Fruit fly (Drosophila melanogaster) whole organism, embryonic: ENCODE measurements around the gene et.

ENCODE experiments used
- BEAF-32 ChIP-seq: fragments of 200-800 bp; sonication (Bioruptor generic); optimal IDR thresholded peaks from 3 replicates; lab custom pipeline; 2017; ENCODE audit warnings: missing biosample characterization, missing genetic modification characterization, mild to moderate bottlenecking, moderate library complexity, missing genetic modification reagents
- CG10267 ChIP-seq: fragments of 200-800 bp; sonication (Bioruptor generic); optimal IDR thresholded peaks from 2 replicates; lab custom pipeline; 2018; ENCODE audit warnings: missing biosample characterization, mild to moderate bottlenecking, missing genetic modification characterization, moderate library complexity
- CG12236 ChIP-seq: fragments of 200-800 bp; sonication (Bioruptor generic); optimal IDR thresholded peaks from 2 replicates; lab custom pipeline; 2016; ENCODE audit warnings: missing biosample characterization, missing genetic modification characterization
- CG12391 ChIP-seq: fragments of 200-800 bp; sonication (Bioruptor generic); optimal IDR thresholded peaks from 3 replicates; lab custom pipeline; 2018; ENCODE audit warnings: missing biosample characterization, mild to moderate bottlenecking, missing genetic modification characterization, moderate library complexity
- CG12659 ChIP-seq: fragments of 200-800 bp; sonication (Bioruptor generic); optimal IDR thresholded peaks from 3 replicates; lab custom pipeline; 2017; ENCODE audit warnings: mild to moderate bottlenecking, missing biosample characterization, missing genetic modification reagents, missing genetic modification characterization
- CG14710 ChIP-seq: fragments of 200-800 bp; sonication (Bioruptor generic); optimal IDR thresholded peaks from 3 replicates; lab custom pipeline; 2019; ENCODE audit warnings: missing biosample characterization, mild to moderate bottlenecking, missing genetic modification characterization, moderate library complexity
- CG1603 ChIP-seq: fragments of 200-800 bp; sonication (Bioruptor generic); optimal IDR thresholded peaks from 2 replicates; lab custom pipeline; 2019; ENCODE audit warnings: missing biosample characterization, mild to moderate bottlenecking, missing genetic modification characterization, moderate library complexity
- CG16813 ChIP-seq: fragments of 200-800 bp; sonication (Bioruptor generic); IDR thresholded peaks from 3 replicates; pipeline ENCODE4 v1.3.6; 2022; ENCODE audit warnings: missing biosample characterization, missing genetic modification characterization; ENCODE audit not compliant: partially characterized antibody
- CG3838 ChIP-seq: fragments of 200-800 bp; sonication (Bioruptor generic); optimal IDR thresholded peaks from 3 replicates; lab custom pipeline; 2016; ENCODE audit warnings: missing biosample characterization, missing genetic modification characterization
- CG3847 ChIP-seq: fragments of 200-800 bp; sonication (Bioruptor generic); IDR thresholded peaks from 2 replicates; pipeline ENCODE4 v1.3.6; 2022; ENCODE audit warnings: missing biosample characterization, missing genetic modification characterization
- CG4360 ChIP-seq: fragments of 200-800 bp; sonication (Bioruptor generic); IDR thresholded peaks from 2 replicates; pipeline ENCODE4 v1.3.6; 2022; ENCODE audit warnings: missing biosample characterization, missing genetic modification characterization
- CG4617 ChIP-seq: fragments of 200-800 bp; sonication (Bioruptor generic); optimal IDR thresholded peaks from 3 replicates; lab custom pipeline; 2016; ENCODE audit warnings: missing biosample characterization, missing genetic modification characterization, borderline replicate concordance
- CG6791 ChIP-seq: fragments of 200-800 bp; sonication (Bioruptor generic); IDR thresholded peaks from 3 replicates; pipeline ENCODE4 v1.3.6; 2022; ENCODE audit warnings: missing biosample characterization, missing genetic modification characterization; ENCODE audit not compliant: partially characterized antibody
- CG7357 ChIP-seq: fragments of 200-800 bp; sonication (Bioruptor generic); IDR thresholded peaks from 3 replicates; pipeline ENCODE4 v1.3.6; 2022; ENCODE audit warnings: missing biosample characterization, missing genetic modification characterization
- CG7745 ChIP-seq: fragments of 200-800 bp; sonication (Bioruptor generic); optimal IDR thresholded peaks from 2 replicates; lab custom pipeline; 2018; ENCODE audit warnings: missing biosample characterization, mild to moderate bottlenecking, missing genetic modification characterization, moderate library complexity
- CoRest ChIP-seq: fragments of 200-800 bp; sonication (Bioruptor generic); optimal IDR thresholded peaks from 3 replicates; lab custom pipeline; 2018; ENCODE audit warnings: missing biosample characterization, mild to moderate bottlenecking, missing genetic modification characterization, moderate library complexity
- E2f2 ChIP-seq: fragments of 200-800 bp; sonication (Bioruptor generic); IDR thresholded peaks from 2 replicates; pipeline ENCODE4 v1.3.6; 2022; ENCODE audit warnings: missing biosample characterization, missing genetic modification characterization
- Hsf ChIP-seq: fragments of 200-800 bp; sonication (Bioruptor generic); optimal IDR thresholded peaks from 3 replicates; lab custom pipeline; 2016; ENCODE audit warnings: missing biosample characterization, missing genetic modification characterization
- Lpt ChIP-seq: fragments of >200 bp; optimal IDR thresholded peaks from 2 replicates; lab custom pipeline; 2018; ENCODE audit warnings: missing biosample characterization, missing genetic modification characterization
- MBD-R2 ChIP-seq: fragments of 200-800 bp; sonication (Bioruptor generic); IDR thresholded peaks from 2 replicates; pipeline ENCODE4 v1.3.6; 2022; ENCODE audit warnings: missing biosample characterization, missing genetic modification characterization
- Med ChIP-seq: fragments of 200-800 bp; sonication (Bioruptor generic); peaks from one replicate; lab custom pipeline; 2016; ENCODE audit warnings: missing biosample characterization, missing genetic modification characterization, mild to moderate bottlenecking, inconsistent platforms, moderate library complexity
- Meics ChIP-seq: fragments of 200-800 bp; sonication (Bioruptor generic); optimal IDR thresholded peaks from 2 replicates; lab custom pipeline; 2017; ENCODE audit warnings: missing biosample characterization, mild to moderate bottlenecking, missing genetic modification characterization
- Optix ChIP-seq: fragments of 200-800 bp; sonication (Bioruptor generic); IDR thresholded peaks from 3 replicates; pipeline ENCODE4 v1.3.6; 2022; ENCODE audit warnings: missing biosample characterization, missing genetic modification characterization
- Side ChIP-seq: fragments of 200-800 bp; sonication (Bioruptor generic); optimal IDR thresholded peaks from 2 replicates; lab custom pipeline; 2016; ENCODE audit warnings: missing biosample characterization, missing genetic modification characterization
- Sry-β ChIP-seq: fragments of 200-800 bp; sonication (Bioruptor generic); optimal IDR thresholded peaks from 2 replicates; lab custom pipeline; 2018; ENCODE audit warnings: missing biosample characterization, mild to moderate bottlenecking, missing genetic modification characterization, moderate library complexity
- Taf1 ChIP-seq: fragments of 200-800 bp; sonication (Bioruptor generic); IDR thresholded peaks from 2 replicates; pipeline ENCODE4 v1.3.6; 2022; ENCODE audit warnings: missing biosample characterization, missing genetic modification characterization
- amos ChIP-seq: fragments of 200-800 bp; sonication (Bioruptor generic); IDR thresholded peaks from 2 replicates; pipeline ENCODE4 v1.3.6; 2022; ENCODE audit warnings: missing biosample characterization, missing genetic modification characterization; ENCODE audit not compliant: partially characterized antibody
- ash1 ChIP-seq: fragments of 200-800 bp; sonication (Bioruptor generic); optimal IDR thresholded peaks from 2 replicates; lab custom pipeline; 2018; ENCODE audit warnings: missing biosample characterization, mild to moderate bottlenecking, missing genetic modification characterization
- bbx ChIP-seq: fragments of 200-800 bp; sonication (Bioruptor generic); IDR thresholded peaks from 2 replicates; pipeline ENCODE4 v1.3.6; 2022; ENCODE audit warnings: missing biosample characterization, missing genetic modification characterization; ENCODE audit not compliant: partially characterized antibody
- bowl ChIP-seq: fragments of 200-800 bp; sonication (Bioruptor generic); IDR thresholded peaks from 2 replicates; pipeline ENCODE4 v1.3.6; 2022; ENCODE audit warnings: missing biosample characterization, missing genetic modification characterization
- caup ChIP-seq: fragments of 200-800 bp; sonication (Bioruptor generic); optimal IDR thresholded peaks from 3 replicates; lab custom pipeline; 2017; ENCODE audit warnings: missing biosample characterization, mild to moderate bottlenecking, missing genetic modification characterization, moderate library complexity; ENCODE audit not compliant: severe bottlenecking
- chinmo ChIP-seq: fragments of 200-800 bp; sonication (Bioruptor generic); IDR thresholded peaks from 4 replicates; pipeline ENCODE4 v1.3.6; 2022; ENCODE audit warnings: missing biosample characterization, missing genetic modification characterization; ENCODE audit not compliant: partially characterized antibody
- exex ChIP-seq: fragments of 200-800 bp; sonication (Bioruptor generic); optimal IDR thresholded peaks from 4 replicates; lab custom pipeline; 2018; ENCODE audit warnings: missing biosample characterization, mild to moderate bottlenecking, missing genetic modification characterization, moderate library complexity
- grau ChIP-seq: fragments of 200-800 bp; optimal IDR thresholded peaks from 3 replicates; lab custom pipeline; 2019; ENCODE audit warnings: missing biosample characterization, mild to moderate bottlenecking, missing genetic modification characterization, moderate library complexity
- hbn ChIP-seq: fragments of 200-800 bp; sonication (Bioruptor generic); IDR thresholded peaks from 2 replicates; pipeline ENCODE4 v1.3.6; 2022; ENCODE audit warnings: missing biosample characterization, missing genetic modification characterization; ENCODE audit not compliant: partially characterized antibody
- ind ChIP-seq: fragments of 200-800 bp; sonication (Bioruptor generic); optimal IDR thresholded peaks from 3 replicates; lab custom pipeline; 2016; ENCODE audit warnings: missing biosample characterization, missing genetic modification characterization
- inv ChIP-seq: fragments of 200-800 bp; sonication (Bioruptor generic); IDR thresholded peaks from 2 replicates; pipeline ENCODE4 v1.3.6; 2022; ENCODE audit warnings: missing biosample characterization, missing genetic modification characterization; ENCODE audit not compliant: partially characterized antibody
- lbe ChIP-seq: fragments of 200-800 bp; sonication (Bioruptor generic); optimal IDR thresholded peaks from 2 replicates; lab custom pipeline; 2016; ENCODE audit warnings: missing biosample characterization, mild to moderate bottlenecking, missing genetic modification characterization
- lola ChIP-seq, 3 experiments: fragments of >200 bp in 2 of 3; fragments of 200-800 bp in 1 of 3; sonication (Bioruptor generic) in 1 of 3; optimal IDR thresholded peaks; 2 replicates each; lab custom pipeline; 2017 to 2019; ENCODE audit warnings: missing biosample characterization in 3 of 3, missing genetic modification characterization in 3 of 3, mild to moderate bottlenecking in 1 of 3, moderate library complexity in 1 of 3
- luna ChIP-seq: fragments of 200-800 bp; sonication (Bioruptor generic); optimal IDR thresholded peaks from 2 replicates; lab custom pipeline; 2016; ENCODE audit warnings: missing biosample characterization, missing genetic modification characterization
- pzg ChIP-seq: fragments of 200-800 bp; sonication (Bioruptor generic); optimal IDR thresholded peaks from 3 replicates; lab custom pipeline; 2018; ENCODE audit warnings: missing biosample characterization, mild to moderate bottlenecking, missing genetic modification characterization, moderate library complexity
- sens-2 ChIP-seq: fragments of 200-800 bp; sonication (Bioruptor generic); IDR thresholded peaks from 2 replicates; pipeline ENCODE4 v1.3.6; 2022; ENCODE audit warnings: missing biosample characterization, missing genetic modification characterization
- sisA ChIP-seq: fragments of 200-800 bp; sonication (Bioruptor generic); IDR thresholded peaks from 2 replicates; pipeline ENCODE4 v1.3.6; 2022; ENCODE audit warnings: missing biosample characterization, missing genetic modification characterization
- ssp ChIP-seq: fragments of 200-800 bp; sonication (Bioruptor generic); IDR thresholded peaks from 2 replicates; pipeline ENCODE4 v1.3.6; 2022; ENCODE audit warnings: missing biosample characterization, missing genetic modification characterization
- zen2 ChIP-seq: fragments of 200-800 bp; sonication (Bioruptor generic); IDR thresholded peaks from 3 replicates; pipeline ENCODE4 v1.3.6; 2022; ENCODE audit warnings: missing biosample characterization, missing genetic modification characterization; ENCODE audit not compliant: partially characterized antibody
- zf30C ChIP-seq: fragments of 200-800 bp; sonication (Bioruptor generic); optimal IDR thresholded peaks from 3 replicates; lab custom pipeline; 2018; ENCODE audit warnings: missing biosample characterization, mild to moderate bottlenecking, missing genetic modification characterization
- zfh2 ChIP-seq: fragments of 200-800 bp; sonication (Bioruptor generic); optimal IDR thresholded peaks from 2 replicates; lab custom pipeline; 2016; ENCODE audit warnings: missing biosample characterization, missing genetic modification characterization

et gene

dm6 chrX:19645873-19646541 lies 29.7 kb downstream of the et start, which contains the start of gene Arp10 (continued):
- TF ChIP-seq Meics (GFP tag; lab: Kevin White, UChicago) (peak; percentile 82), Med (peak; percentile 57), CG4617 (peak; percentile 39), bowl (GFP tag; lab: Robert Waterston, UW) (no peak), luna (GFP tag; lab: Kevin White, UChicago) (no peak), sisA (GFP tag; lab: Robert Waterston, UW) (no peak), CG12236 (GFP tag; lab: Kevin White, UChicago) (no peak), amos (GFP tag; lab: Robert Waterston, UW) (peak; percentile 44; the same call in 1 of the 2 replicates), CG12659 (peak; percentile 47), Optix (GFP tag; lab: Robert Waterston, UW) (no peak), ind (GFP tag; lab: Kevin White, UChicago) (peak; percentile 0), Taf1 (GFP tag; lab: Robert Waterston, UW) (no peak), ash1 (GFP tag; lab: Kevin White, UChicago) (no peak), lola (GFP tag; optimal IDR thresholded peaks at IDR 0.05; lab: Kevin White, UChicago) (peak in 2 of 3 experiments; percentile 3 to 81), CG3847 (GFP tag; lab: Robert Waterston, UW) (no peak), caup (GFP tag; lab: Kevin White, UChicago) (no peak), CoRest (tag; lab: Kevin White, UChicago) (peak; percentile 26), CG1603 (tag; lab: Kevin White, UChicago) (peak; percentile 64), sens-2 (no peak), Hsf (GFP tag; lab: Kevin White, UChicago) (peak; percentile 22), zen2 (0 out of 3 replicates have a peak, but pooled peaks have one; percentile 31), Sry-β (GFP tag; lab: Kevin White, UChicago) (peak; percentile 48), CG12391 (peak; percentile 33), CG7745 (tag; lab: Kevin White, UChicago) (peak; percentile 98), MBD-R2 (GFP tag; lab: Robert Waterston, UW) (peak; percentile 73), CG16813 (GFP tag; lab: Robert Waterston, UW) (peak; percentile 60; the same call in 2 of the 3 replicates), CG14710 (tag; lab: Kevin White, UChicago) (peak; percentile 54), chinmo (GFP tag; lab: Robert Waterston, UW) (0 out of 4 replicates have a peak, but pooled peaks have one; percentile 59), bbx (GFP tag; lab: Robert Waterston, UW) (peak; percentile 53; the same call in 1 of the 2 replicates), E2f2 (GFP tag; lab: Robert Waterston, UW) (peak; percentile 75), Side (GFP tag; lab: Kevin White, UChicago) (no peak), ssp (peak; percentile 92), CG6791 (0 out of 3 replicates have a peak, but pooled peaks have one; percentile 50), zf30C (GFP tag; lab: Kevin White, UChicago) (peak; percentile 58), pzg (GFP tag; lab: Kevin White, UChicago) (peak; percentile 59), inv (GFP tag; lab: Robert Waterston, UW) (no peak), CG7357 (GFP tag; lab: Robert Waterston, UW) (peak; percentile 91), hbn (0 out of 2 replicates have a peak, but pooled peaks have one; percentile 31), exex (no peak), lbe (GFP tag; lab: Kevin White, UChicago) (no peak), CG3838 (GFP tag; lab: Kevin White, UChicago) (no peak), CG4360 (GFP tag; lab: Robert Waterston, UW) (no peak), Lpt (GFP tag; lab: Kevin White, UChicago) (no peak), BEAF-32 (GFP tag; lab: Kevin White, UChicago) (peak; percentile 62), CG10267 (tag; lab: Kevin White, UChicago) (peak; percentile 26), grau (peak; percentile 46), zfh2 (GFP tag; lab: Kevin White, UChicago) (peak; percentile 14)
